Worm (Caenorhabditis elegans) whole organism, young adult: Measurements from ENCODE around the gene sdz-37.

Experiments
- F57C9.4 ChIP-seq: sonication (generic microtip); optimal IDR thresholded peaks from 2 replicates; lab custom pipeline; 2017; ENCODE audit warnings: mild to moderate bottlenecking, missing genetic modification characterization, missing compliant biosample characterization
- egl-44 ChIP-seq: fragments of 200-800 bp; sonication (Bioruptor generic); IDR thresholded peaks from 2 replicates; pipeline ENCODE4 v1.3.6; 2022; ENCODE audit warnings: missing genetic modification reagents, missing genetic modification characterization, missing compliant biosample characterization
- lsl-1 ChIP-seq: fragments of 200-800 bp; sonication (Bioruptor generic); optimal IDR thresholded peaks from 2 replicates; lab custom pipeline; 2018; ENCODE audit warnings: mild to moderate bottlenecking, missing genetic modification characterization, moderate library complexity, missing compliant biosample characterization
- nhr-80 ChIP-seq: sonication (generic microtip); optimal IDR thresholded peaks from 2 replicates; lab custom pipeline; 2016; ENCODE audit warnings: missing genetic modification characterization, missing compliant biosample characterization
- unc-130 ChIP-seq: sonication (generic microtip); optimal IDR thresholded peaks from 2 replicates; lab custom pipeline; 2016; ENCODE audit warnings: missing genetic modification reagents, missing genetic modification characterization, missing compliant biosample characterization
- unc-62 ChIP-seq: fragments of 150-350 bp; optimal IDR thresholded peaks from 2 replicates; lab custom pipeline; 2014; ENCODE audit warnings: missing biosample characterization, missing genetic modification reagents, missing genetic modification characterization

ce11 chrII:10476959-10477358 lies 12.3 kb downstream of the sdz-37 start, which contains the start of gene ZK666.4:
- TF ChIP-seq nhr-80 (tag; lab: Kevin White, UChicago): no peak
- no peak for TF ChIP-seq unc-130 (GFP tag; lab: Kevin White, UChicago)
- no peak for TF ChIP-seq egl-44 (GFP tag; lab: Robert Waterston, UW)
- TF ChIP-seq lsl-1 (GFP tag; lab: Kevin White, UChicago): no peak
- TF ChIP-seq unc-62 (GFP tag; lab: Kevin White, UChicago): no peak
- no peak for TF ChIP-seq F57C9.4
